Worm (Caenorhabditis elegans) whole organism, young adult: ENCODE measurements around the gene C50F4.16.

ENCODE experiments used
- B0019.2 ChIP-seq: fragments of 200-800 bp; sonication (Bioruptor generic); conservative IDR thresholded peaks from 2 replicates; pipeline ENCODE4 v1.3.6; 2022; ENCODE audit warnings: missing genetic modification reagents, missing genetic modification characterization, missing compliant biosample characterization
- B0336.3 ChIP-seq: fragments of 200-800 bp; sonication (Bioruptor generic); IDR thresholded peaks from 2 replicates; pipeline ENCODE4 v1.3.6; 2022; ENCODE audit warnings: missing genetic modification characterization, missing compliant biosample characterization
- C06A6.2 ChIP-seq: fragments of 200-800 bp; sonication (Bioruptor generic); conservative IDR thresholded peaks from 2 replicates; pipeline ENCODE4 v1.3.6; 2022; ENCODE audit warnings: missing genetic modification characterization, missing compliant biosample characterization
- C17E4.6 ChIP-seq: fragments of 200-800 bp; sonication (Bioruptor generic); IDR thresholded peaks from 2 replicates; pipeline ENCODE4 v1.3.6; 2022; ENCODE audit warnings: missing genetic modification reagents, missing genetic modification characterization, missing compliant biosample characterization
- F22D6.2 ChIP-seq: sonication (generic microtip); optimal IDR thresholded peaks from 2 replicates; lab custom pipeline; 2016; ENCODE audit warnings: mild to moderate bottlenecking, missing genetic modification characterization, missing compliant biosample characterization
- F23B12.7 ChIP-seq: sonication (generic microtip); optimal IDR thresholded peaks from 2 replicates; lab custom pipeline; 2017; ENCODE audit warnings: missing genetic modification characterization, mild to moderate bottlenecking, missing compliant biosample characterization, antibody characterized with exemption, moderate library complexity; ENCODE audit not compliant: insufficient read depth
- F33H1.4 ChIP-seq: fragments of 200-800 bp; sonication (Bioruptor generic); IDR thresholded peaks from 2 replicates; pipeline ENCODE4 v1.3.6; 2022; ENCODE audit warnings: missing genetic modification reagents, missing genetic modification characterization, missing compliant biosample characterization
- F37B4.10 ChIP-seq: fragments of 200-800 bp; sonication (Bioruptor generic); IDR thresholded peaks from 2 replicates; pipeline ENCODE4 v1.3.6; 2022; ENCODE audit warnings: missing genetic modification characterization, missing compliant biosample characterization
- F39B2.1 ChIP-seq: fragments of 200-800 bp; sonication (Bioruptor generic); IDR thresholded peaks from 2 replicates; pipeline ENCODE4 v1.3.6; 2022; ENCODE audit warnings: missing genetic modification reagents, missing genetic modification characterization, missing compliant biosample characterization
- F55B11.4 ChIP-seq: sonication (generic microtip); optimal IDR thresholded peaks from 2 replicates; lab custom pipeline; 2016; ENCODE audit warnings: missing compliant biosample characterization, missing genetic modification characterization, borderline replicate concordance; ENCODE audit not compliant: insufficient read depth
- F57A8.1 ChIP-seq: fragments of 200-800 bp; sonication (Bioruptor generic); optimal IDR thresholded peaks from 2 replicates; lab custom pipeline; 2018; ENCODE audit warnings: mild to moderate bottlenecking, missing genetic modification characterization, moderate library complexity, missing compliant biosample characterization
- F57C9.4 ChIP-seq: sonication (generic microtip); optimal IDR thresholded peaks from 2 replicates; lab custom pipeline; 2017; ENCODE audit warnings: mild to moderate bottlenecking, missing genetic modification characterization, missing compliant biosample characterization
- K12H6.12 ChIP-seq: fragments of 200-800 bp; sonication (Bioruptor generic); optimal IDR thresholded peaks from 2 replicates; lab custom pipeline; 2018; ENCODE audit warnings: mild to moderate bottlenecking, missing genetic modification characterization, missing compliant biosample characterization
- T07F8.4 ChIP-seq: sonication (generic microtip); optimal IDR thresholded peaks from 2 replicates; lab custom pipeline; 2016; ENCODE audit warnings: mild to moderate bottlenecking, missing genetic modification characterization, moderate library complexity, missing compliant biosample characterization
- ama-1 ChIP-seq, 3 experiments: fragments of 150-350 bp in 1 of 3; sonication (generic microtip) in 2 of 3; optimal IDR thresholded peaks; 2 replicates each; lab custom pipeline; 2014 to 2018; ENCODE audit warnings: missing biosample characterization in 2 of 3, missing genetic modification characterization in 2 of 3, missing genetic modification reagents in 2 of 3
- atf-7 ChIP-seq: sonication (generic microtip); optimal IDR thresholded peaks from 2 replicates; lab custom pipeline; 2017; ENCODE audit warnings: mild to moderate bottlenecking, missing genetic modification characterization, missing compliant biosample characterization
- cebp-2 ChIP-seq: fragments of 200-800 bp; sonication (Bioruptor generic); IDR thresholded peaks from 2 replicates; pipeline ENCODE4 v1.3.6; 2022; ENCODE audit warnings: missing genetic modification characterization, missing compliant biosample characterization
- ceh-27 ChIP-seq: fragments of 200-800 bp; sonication (Bioruptor generic); optimal IDR thresholded peaks from 2 replicates; lab custom pipeline; 2018; ENCODE audit warnings: mild to moderate bottlenecking, missing genetic modification characterization, moderate library complexity, missing compliant biosample characterization
- ceh-40 ChIP-seq: fragments of 200-800 bp; sonication (Bioruptor generic); IDR thresholded peaks from 2 replicates; pipeline ENCODE4 v1.3.6; 2022; ENCODE audit warnings: missing genetic modification characterization, missing compliant biosample characterization
- ceh-58 ChIP-seq: fragments of 200-800 bp; sonication (Bioruptor generic); IDR thresholded peaks from 2 replicates; pipeline ENCODE4 v1.3.6; 2022; ENCODE audit warnings: missing genetic modification characterization, missing compliant biosample characterization
- chd-7 ChIP-seq: sonication (generic microtip); optimal IDR thresholded peaks from 2 replicates; lab custom pipeline; 2016; ENCODE audit warnings: mild to moderate bottlenecking, missing genetic modification characterization, moderate library complexity, missing compliant biosample characterization
- egl-44 ChIP-seq: fragments of 200-800 bp; sonication (Bioruptor generic); IDR thresholded peaks from 2 replicates; pipeline ENCODE4 v1.3.6; 2022; ENCODE audit warnings: missing genetic modification reagents, missing genetic modification characterization, missing compliant biosample characterization
- egrh-3 ChIP-seq: fragments of 200-800 bp; sonication (Bioruptor generic); IDR thresholded peaks from 2 replicates; pipeline ENCODE4 v1.3.6; 2022; ENCODE audit warnings: missing genetic modification reagents, missing genetic modification characterization, missing compliant biosample characterization
- ekl-4 ChIP-seq: fragments of 200-800 bp; sonication (Bioruptor generic); IDR thresholded peaks from 2 replicates; pipeline ENCODE4 v1.3.6; 2022; ENCODE audit warnings: missing genetic modification reagents, missing genetic modification characterization, missing compliant biosample characterization
- ets-4 ChIP-seq: fragments of 200-800 bp; sonication (Bioruptor generic); optimal IDR thresholded peaks from 2 replicates; lab custom pipeline; 2018; ENCODE audit warnings: mild to moderate bottlenecking, missing genetic modification characterization, missing compliant biosample characterization
- fkh-3 ChIP-seq: sonication (generic microtip); optimal IDR thresholded peaks from 2 replicates; lab custom pipeline; 2016; ENCODE audit warnings: mild to moderate bottlenecking, missing genetic modification characterization, missing compliant biosample characterization
- him-1 ChIP-seq: sonication (generic microtip); optimal IDR thresholded peaks from 2 replicates; lab custom pipeline; 2016; ENCODE audit warnings: missing genotype, missing genetic modification reagents, missing genetic modification characterization, missing compliant biosample characterization
- hsf-1 ChIP-seq: fragments of 200-800 bp; sonication (Bioruptor generic); IDR thresholded peaks from 2 replicates; pipeline ENCODE4 v1.3.6; 2022; ENCODE audit warnings: missing genetic modification reagents, missing genetic modification characterization, missing compliant biosample characterization
- lin-26 ChIP-seq: fragments of 200-800 bp; sonication (Bioruptor generic); IDR thresholded peaks from 2 replicates; pipeline ENCODE4 v1.3.6; 2022; ENCODE audit warnings: missing genetic modification reagents, missing genetic modification characterization, missing compliant biosample characterization
- lin-35 ChIP-seq, 3 experiments: fragments of 150-350 bp in 2 of 3; sonication (generic microtip) in 1 of 3; optimal IDR thresholded peaks; 2 replicates each; lab custom pipeline; 2014 to 2018; ENCODE audit warnings: missing biosample characterization in 3 of 3, missing genetic modification characterization in 3 of 3, missing genetic modification reagents in 3 of 3
- lin-54 ChIP-seq: fragments of 200-800 bp; sonication (Bioruptor generic); optimal IDR thresholded peaks from 2 replicates; lab custom pipeline; 2018; ENCODE audit warnings: mild to moderate bottlenecking, missing genetic modification characterization, missing compliant biosample characterization
- lir-1 ChIP-seq: fragments of 200-800 bp; sonication (Bioruptor generic); conservative IDR thresholded peaks from 2 replicates; pipeline ENCODE4 v1.3.6; 2022; ENCODE audit warnings: missing genetic modification reagents, missing genetic modification characterization, missing compliant biosample characterization
- lsl-1 ChIP-seq: fragments of 200-800 bp; sonication (Bioruptor generic); optimal IDR thresholded peaks from 2 replicates; lab custom pipeline; 2018; ENCODE audit warnings: mild to moderate bottlenecking, missing genetic modification characterization, moderate library complexity, missing compliant biosample characterization
- nfya-1 ChIP-seq: sonication (generic microtip); optimal IDR thresholded peaks from 2 replicates; lab custom pipeline; 2017; ENCODE audit warnings: antibody characterized with exemption, missing compliant biosample characterization, missing genetic modification characterization, borderline replicate concordance; ENCODE audit not compliant: insufficient read depth
- nhr-120 ChIP-seq: fragments of 200-800 bp; sonication (Bioruptor generic); IDR thresholded peaks from 2 replicates; pipeline ENCODE4 v1.3.6; 2022; ENCODE audit warnings: missing genetic modification characterization, missing compliant biosample characterization
- nhr-179 ChIP-seq: sonication (generic microtip); optimal IDR thresholded peaks from 2 replicates; lab custom pipeline; 2016; ENCODE audit warnings: mild to moderate bottlenecking, missing genetic modification characterization, missing compliant biosample characterization
- nhr-80 ChIP-seq: sonication (generic microtip); optimal IDR thresholded peaks from 2 replicates; lab custom pipeline; 2016; ENCODE audit warnings: missing genetic modification characterization, missing compliant biosample characterization
- pbrm-1 ChIP-seq: fragments of 200-800 bp; sonication (Bioruptor generic); IDR thresholded peaks from 2 replicates; pipeline ENCODE4 v1.3.6; 2022; ENCODE audit warnings: missing genetic modification reagents, missing genetic modification characterization, missing compliant biosample characterization
- rcor-1 ChIP-seq: fragments of 200-800 bp; sonication (Bioruptor generic); IDR thresholded peaks from 2 replicates; pipeline ENCODE4 v1.3.6; 2022; ENCODE audit warnings: missing genetic modification reagents, missing genetic modification characterization, missing compliant biosample characterization
- repo-1 ChIP-seq: sonication (generic microtip); optimal IDR thresholded peaks from 2 replicates; lab custom pipeline; 2017; ENCODE audit warnings: mild to moderate bottlenecking, missing genetic modification characterization, missing compliant biosample characterization
- snpc-4 ChIP-seq, 5 experiments: fragments of 150-350 bp in 1 of 5; sonication (generic microtip) in 4 of 5; optimal IDR thresholded peaks; 2 replicates each; lab custom pipeline; 2014 to 2018; ENCODE audit warnings: missing genetic modification characterization in 5 of 5, missing biosample characterization in 3 of 5, antibody characterized with exemption in 2 of 5, mild to moderate bottlenecking in 2 of 5, missing compliant biosample characterization in 2 of 5, missing genotype in 2 of 5, moderate library complexity in 2 of 5, missing genetic modification reagents in 1 of 5
- somi-1 ChIP-seq: fragments of 200-800 bp; sonication (Bioruptor generic); optimal IDR thresholded peaks from 2 replicates; lab custom pipeline; 2018; ENCODE audit warnings: mild to moderate bottlenecking, missing genetic modification characterization, missing compliant biosample characterization
- tbx-9 ChIP-seq: sonication (generic microtip); optimal IDR thresholded peaks from 2 replicates; lab custom pipeline; 2016; ENCODE audit warnings: borderline replicate concordance, missing genetic modification characterization, inconsistent platforms, missing compliant biosample characterization
- unc-62 ChIP-seq: fragments of 150-350 bp; optimal IDR thresholded peaks from 2 replicates; lab custom pipeline; 2014; ENCODE audit warnings: missing biosample characterization, missing genetic modification reagents, missing genetic modification characterization
- ztf-25 ChIP-seq: fragments of 200-800 bp; sonication (Bioruptor generic); IDR thresholded peaks from 2 replicates; pipeline ENCODE4 v1.3.6; 2022; ENCODE audit warnings: missing genetic modification reagents, missing genetic modification characterization, missing compliant biosample characterization
- ztf-26 ChIP-seq: sonication (generic microtip); optimal IDR thresholded peaks from 2 replicates; lab custom pipeline; 2017; ENCODE audit warnings: missing genetic modification characterization, missing compliant biosample characterization
- ztf-28 ChIP-seq: fragments of 200-800 bp; sonication (Bioruptor generic); IDR thresholded peaks from 2 replicates; pipeline ENCODE4 v1.3.6; 2022; ENCODE audit warnings: missing genetic modification reagents, missing genetic modification characterization, missing compliant biosample characterization
- ztf-3 ChIP-seq: fragments of 200-800 bp; sonication (Bioruptor generic); optimal IDR thresholded peaks from 2 replicates; lab custom pipeline; 2018; ENCODE audit warnings: mild to moderate bottlenecking, missing genetic modification characterization, missing compliant biosample characterization
- ztf-6 ChIP-seq: fragments of 200-800 bp; sonication (Bioruptor generic); IDR thresholded peaks from 2 replicates; pipeline ENCODE4 v1.3.6; 2022; ENCODE audit warnings: missing genetic modification reagents, missing genetic modification characterization, missing compliant biosample characterization

Gene C50F4.16

ce11 chrV:9513590-9513989 is 27.8 kb downstream of the C50F4.16 start, which contains the start of gene eif-2Bdelta (continued):
- TF ChIP-seq rcor-1 (GFP tag; lab: Robert Waterston, UW) (no peak), F57A8.1 (GFP tag; lab: Kevin White, UChicago) (no peak), ztf-28 (GFP tag; lab: Robert Waterston, UW) (no peak), lin-35 (GFP tag; optimal IDR thresholded peaks at IDR 0.05; lab: Kevin White, UChicago) (peak in 1 of 3 experiments; percentile 70), him-1 (no peak), lsl-1 (GFP tag; lab: Kevin White, UChicago) (peak; percentile 21), lir-1 (GFP tag; lab: Robert Waterston, UW) (no peak), ama-1 (optimal IDR thresholded peaks at IDR 0.05; lab: Kevin White, UChicago) (no peak), ama-1 (GFP tag; optimal IDR thresholded peaks at IDR 0.05; lab: Kevin White, UChicago) (no peak), F22D6.2 (tag; lab: Kevin White, UChicago) (no peak), snpc-4 (GFP tag; optimal IDR thresholded peaks at IDR 0.05; lab: Kevin White, UChicago) (peak; percentile 15), snpc-4 (tag; optimal IDR thresholded peaks at IDR 0.05; lab: Kevin White, UChicago) (peak in 3 of 4 experiments; percentile 42 to 49 (median 48)), F23B12.7 (no peak), ceh-40 (GFP tag; lab: Robert Waterston, UW) (no peak), atf-7 (tag; lab: Kevin White, UChicago) (no peak), fkh-3 (tag; lab: Kevin White, UChicago) (no peak), nhr-179 (no peak), hsf-1 (GFP tag; lab: Robert Waterston, UW) (no peak), lin-26 (no peak), cebp-2 (GFP tag; lab: Robert Waterston, UW) (no peak), F55B11.4 (tag; lab: Kevin White, UChicago) (no peak), nfya-1 (tag; lab: Kevin White, UChicago) (no peak), repo-1 (tag; lab: Kevin White, UChicago) (no peak), pbrm-1 (0 out of 2 replicates have a peak, but pooled peaks have one; percentile 28), C17E4.6 (GFP tag; lab: Robert Waterston, UW) (no peak), tbx-9 (tag; lab: Kevin White, UChicago) (no peak), F37B4.10 (GFP tag; lab: Robert Waterston, UW) (no peak), T07F8.4 (tag; lab: Kevin White, UChicago) (no peak), K12H6.12 (tag; lab: Kevin White, UChicago) (no peak), ekl-4 (GFP tag; lab: Robert Waterston, UW) (no peak), chd-7 (no peak), unc-62 (GFP tag; lab: Kevin White, UChicago) (no peak), ztf-25 (GFP tag; lab: Robert Waterston, UW) (no peak), ceh-27 (GFP tag; lab: Kevin White, UChicago) (no peak), C06A6.2 (GFP tag; lab: Robert Waterston, UW) (no peak), B0019.2 (GFP tag; lab: Robert Waterston, UW) (no peak), lin-54 (GFP tag; lab: Kevin White, UChicago) (peak; percentile 59), B0336.3 (GFP tag; lab: Robert Waterston, UW) (no peak), egl-44 (GFP tag; lab: Robert Waterston, UW) (no peak), nhr-120 (GFP tag; lab: Robert Waterston, UW) (no peak), egrh-3 (no peak), F39B2.1 (GFP tag; lab: Robert Waterston, UW) (no peak), F33H1.4 (GFP tag; lab: Robert Waterston, UW) (no peak), ztf-26 (tag; lab: Kevin White, UChicago) (no peak), ztf-6 (GFP tag; lab: Robert Waterston, UW) (no peak), ztf-3 (GFP tag; lab: Kevin White, UChicago) (no peak), F57C9.4 (tag; lab: Kevin White, UChicago) (no peak), ceh-58 (GFP tag; lab: Robert Waterston, UW) (no peak), nhr-80 (tag; lab: Kevin White, UChicago) (no peak), ets-4 (GFP tag; lab: Kevin White, UChicago) (no peak), somi-1 (no peak)
